Worm (Caenorhabditis elegans): Measurements from ENCODE around the gene C14A6.12.

C14A6.12 gene

DNA sequence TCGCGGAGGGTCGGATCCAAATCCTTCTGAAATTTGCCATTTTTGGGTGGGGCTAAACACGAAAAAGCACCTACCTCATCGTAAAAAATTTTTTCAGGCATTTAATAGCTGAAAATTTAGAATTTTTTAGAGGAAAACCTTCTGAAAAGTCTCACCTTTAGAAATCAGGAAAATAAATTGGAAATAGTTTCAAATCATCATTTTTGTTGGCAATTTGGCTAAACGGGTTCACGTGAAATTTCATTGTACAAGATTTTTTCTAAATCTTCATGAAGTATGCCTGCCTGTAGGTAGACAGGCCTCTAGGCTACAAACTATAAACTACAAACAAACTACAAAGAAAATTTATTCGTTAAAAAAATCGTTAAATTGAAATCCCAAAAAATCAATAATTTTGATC lies 5.8 kb upstream of the C14A6.12 start, which contains the start of gene C14A6.7:
C14A6.7 (minus strand) TSS at position 101 of the 400 bp plus-strand sequence.
- TF ChIP-seq elt-4 (tag; optimal IDR thresholded peaks at IDR 0.05) = no peak
- TF ChIP-seq rnt-1 (tag; optimal IDR thresholded peaks at IDR 0.05) = no peak
- no peak for TF ChIP-seq unc-55 (GFP tag; optimal IDR thresholded peaks at IDR 0.05)
- TF ChIP-seq fkh-6 (tag; optimal IDR thresholded peaks at IDR 0.05) = no peak
- no peak for TF ChIP-seq syd-9 (tag; optimal IDR thresholded peaks at IDR 0.05)
- TF ChIP-seq lim-6 (tag; optimal IDR thresholded peaks at IDR 0.05) = no peak
- no peak for TF ChIP-seq sox-4 (tag; optimal IDR thresholded peaks at IDR 0.05)
- no peak for TF ChIP-seq ceh-24 (tag; optimal IDR thresholded peaks at IDR 0.05)
- no peak for TF ChIP-seq sdc-2 (tag; optimal IDR thresholded peaks at IDR 0.05)
- no peak for TF ChIP-seq C08G9.2 (tag; optimal IDR thresholded peaks at IDR 0.05)
- TF ChIP-seq ahr-1 (tag; optimal IDR thresholded peaks at IDR 0.05) = no peak
- TF ChIP-seq madf-2 (tag; optimal IDR thresholded peaks at IDR 0.05) = no peak
- TF ChIP-seq hlh-8 (tag; optimal IDR thresholded peaks at IDR 0.05) = no peak
- no peak for TF ChIP-seq ceh-19 (GFP tag; optimal IDR thresholded peaks at IDR 0.05)
- no peak for TF ChIP-seq ref-2 (tag; optimal IDR thresholded peaks at IDR 0.05)
- no peak for TF ChIP-seq C38D4.7 (GFP tag; optimal IDR thresholded peaks at IDR 0.05)
- no peak for TF ChIP-seq Y22D7AL.16 (tag; optimal IDR thresholded peaks at IDR 0.05)
- no peak for TF ChIP-seq sox-2 (GFP tag; IDR thresholded peaks at IDR 0.05)

DNA sequence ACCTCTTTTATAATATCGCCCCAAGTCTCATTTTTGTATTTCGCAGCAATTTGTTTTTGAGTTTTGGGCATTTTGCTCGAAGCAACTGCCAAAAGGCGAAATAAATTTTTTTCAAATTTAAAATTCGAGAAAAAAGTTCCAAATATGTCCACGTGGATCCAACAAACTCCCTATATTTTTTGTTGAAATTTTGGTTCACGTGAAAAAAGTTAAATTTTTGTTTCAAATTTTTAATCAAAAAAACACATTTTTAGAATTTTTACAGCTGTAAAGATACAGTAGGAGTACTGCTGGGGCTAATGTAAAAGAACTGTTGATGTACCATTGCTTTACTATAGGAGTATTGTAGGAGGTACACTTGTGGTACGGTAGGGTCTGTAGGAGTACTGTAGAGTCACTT lies 4.7 kb upstream of the C14A6.12 start, which contains the start of gene C14A6.6:
C14A6.6 (minus strand) TSS at position 101 of the 400 bp plus-strand sequence.
- no peak for TF ChIP-seq pha-4 (tag; optimal IDR thresholded peaks at IDR 0.05)
- no peak for TF ChIP-seq zip-5 (tag; optimal IDR thresholded peaks at IDR 0.05)
- TF ChIP-seq hlh-6 (tag; optimal IDR thresholded peaks at IDR 0.05) = no peak
- no peak for TF ChIP-seq ama-1 (optimal IDR thresholded peaks at IDR 0.05)

DNA sequence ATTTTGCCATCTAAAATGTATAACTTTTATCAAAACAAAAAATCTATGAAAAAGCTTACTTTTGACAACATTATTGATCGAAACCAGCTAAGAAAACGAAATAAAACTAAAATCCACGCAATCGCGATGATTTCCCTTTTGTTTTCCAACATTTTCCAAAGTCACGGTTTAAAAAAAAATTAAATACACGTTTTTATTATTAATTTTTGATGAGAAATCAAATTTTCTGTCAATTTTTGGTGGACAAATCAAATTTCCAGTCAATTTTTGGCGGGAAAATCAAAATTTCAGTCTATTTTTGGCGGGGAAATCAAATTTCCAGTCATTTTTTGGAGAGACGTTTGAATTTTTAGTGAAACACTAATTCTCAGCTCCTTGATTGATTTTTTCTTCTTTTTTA lies 2.3 kb upstream of the C14A6.12 start, which contains the start of gene C14A6.5:
C14A6.5 (minus strand) TSS at position 101 of the 400 bp plus-strand sequence.
- TF ChIP-seq nfya-1 (tag; optimal IDR thresholded peaks at IDR 0.05) (no peak), sox-4 (tag; optimal IDR thresholded peaks at IDR 0.05) (no peak), nhr-11 (tag; optimal IDR thresholded peaks at IDR 0.05) (no peak), dmd-4 (tag; optimal IDR thresholded peaks at IDR 0.05; ENCODE audit: borderline replicate concordance) (no peak), mec-3 (tag; optimal IDR thresholded peaks at IDR 0.05; ENCODE audit: borderline replicate concordance) (no peak), madf-2 (tag; optimal IDR thresholded peaks at IDR 0.05) (no peak), ceh-2 (tag; optimal IDR thresholded peaks at IDR 0.05) (no peak), elt-4 (tag; optimal IDR thresholded peaks at IDR 0.05) (no peak), hlh-13 (GFP tag; optimal IDR thresholded peaks at IDR 0.05) (no peak), T23F11.4 (GFP tag; optimal IDR thresholded peaks at IDR 0.05) (no peak)

DNA sequence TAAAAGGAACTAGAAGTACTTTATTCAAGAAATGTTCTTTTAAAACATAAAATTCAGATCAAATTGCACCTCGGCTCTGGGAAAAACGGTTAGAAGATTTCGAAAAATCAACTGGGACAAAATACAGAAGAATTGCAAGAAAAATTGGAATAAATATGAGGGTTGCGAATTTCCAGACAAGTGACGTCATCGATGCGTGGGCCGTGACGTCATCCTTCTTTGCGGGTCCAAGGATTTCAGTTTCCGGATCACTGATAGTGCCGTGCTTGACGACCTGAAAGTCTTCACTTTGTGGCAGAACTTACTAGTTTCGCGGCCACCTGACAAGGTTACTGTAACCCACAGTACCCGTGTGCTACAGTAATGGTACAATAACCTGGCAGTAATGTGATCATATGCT lies 966 bp upstream of the C14A6.12 start:
- TF ChIP-seq pag-3 (tag; optimal IDR thresholded peaks at IDR 0.05; ENCODE audit: borderline replicate concordance) = no peak
- no peak for TF ChIP-seq rnt-1 (tag; optimal IDR thresholded peaks at IDR 0.05)
- no peak for TF ChIP-seq fax-1 (tag; optimal IDR thresholded peaks at IDR 0.05)
- TF ChIP-seq tbx-2 (tag; optimal IDR thresholded peaks at IDR 0.05) = no peak
- no peak for TF ChIP-seq ref-2 (tag; optimal IDR thresholded peaks at IDR 0.05)
- no peak for TF ChIP-seq pqm-1 (tag; optimal IDR thresholded peaks at IDR 0.05)
- TF ChIP-seq pros-1 (tag; optimal IDR thresholded peaks at IDR 0.05) = no peak
- no peak for TF ChIP-seq C08G9.2 (tag; optimal IDR thresholded peaks at IDR 0.05)
- no peak for TF ChIP-seq odd-2 (tag; optimal IDR thresholded peaks at IDR 0.05)
- TF ChIP-seq unc-86 (tag; optimal IDR thresholded peaks at IDR 0.05) = no peak
- TF ChIP-seq mec-3 (tag; optimal IDR thresholded peaks at IDR 0.05; ENCODE audit: borderline replicate concordance) = no peak
- no peak for TF ChIP-seq pha-2 (tag; optimal IDR thresholded peaks at IDR 0.05)
- TF ChIP-seq ceh-24 (tag; optimal IDR thresholded peaks at IDR 0.05) = no peak
